Fruit fly (Drosophila melanogaster) Kc167 (cell line): ENCODE data around the gene PolE2.

Source experiments
- Myc ChIP-seq: fragments of >200 bp; optimal IDR thresholded peaks from 2 replicates; lab custom pipeline; 2017; ENCODE audit warnings: missing external identifiers
- Sin3A ChIP-seq: fragments of >200 bp; optimal IDR thresholded peaks from 2 replicates; lab custom pipeline; 2018; ENCODE audit warnings: missing external identifiers
- insv ChIP-seq: fragments of >200 bp; optimal IDR thresholded peaks from 3 replicates; lab custom pipeline; 2018; ENCODE audit warnings: missing external identifiers
- psq ChIP-seq: fragments of >200 bp; optimal IDR thresholded peaks from 2 replicates; lab custom pipeline; 2017; ENCODE audit warnings: missing external identifiers
- ttk ChIP-seq: sonication (Bioruptor generic); optimal IDR thresholded peaks from 2 replicates; lab custom pipeline; 2017; ENCODE audit warnings: missing external identifiers

dm6 chr3L:5891812-5892211 is 5.4 kb downstream of the PolE2 start:
- no peak for TF ChIP-seq psq (lab: Kevin White, UChicago)
- TF ChIP-seq Myc (lab: Kevin White, UChicago) = no peak
- no peak for TF ChIP-seq Sin3A
- no peak for TF ChIP-seq insv
- TF ChIP-seq ttk = no peak
